Fruit fly (Drosophila melanogaster): ENCODE data around the gene CG14137.

Gene CG14137

DNA sequence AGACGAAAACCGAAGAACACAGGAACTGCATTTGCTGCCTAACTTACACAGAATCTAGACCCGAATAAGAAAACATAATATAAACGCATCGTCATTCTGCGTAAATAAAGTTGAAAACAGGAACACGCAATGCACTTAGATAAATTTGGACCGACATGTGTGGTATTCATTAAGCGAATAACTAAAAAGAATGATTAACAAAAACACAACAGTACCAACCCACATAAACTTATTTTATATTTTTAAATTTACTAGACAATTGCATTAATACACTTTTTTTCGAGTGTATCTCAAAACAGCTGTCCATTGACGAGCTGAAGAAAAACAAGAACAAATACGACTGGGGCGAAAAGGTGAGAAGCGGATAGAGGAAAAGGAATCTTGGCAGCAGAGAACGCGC lies 45.5 kb downstream of the CG14137 start (continued):
- TF ChIP-seq CG9876 (GFP tag; optimal IDR thresholded peaks at IDR 0.05) (no peak), CG12659 (GFP tag; optimal IDR thresholded peaks at IDR 0.05) (peak; percentile 72), Rfx (GFP tag; IDR thresholded peaks at IDR 0.05) (peak; percentile 43; the same call in 1 of the 2 replicates), pfk (GFP tag; optimal IDR thresholded peaks at IDR 0.05) (no peak), CG11398 (GFP tag; optimal IDR thresholded peaks at IDR 0.05) (peak; percentile 45), prd (optimal IDR thresholded peaks at IDR 0.05) (no peak), prd (GFP tag; IDR thresholded peaks at IDR 0.05) (peak; percentile 92), CG8944 (GFP tag; optimal IDR thresholded peaks at IDR 0.05) (peak; percentile 75), rib (GFP tag; IDR thresholded peaks at IDR 0.05) (no peak), nom (GFP tag; optimal IDR thresholded peaks at IDR 0.05) (peak; percentile 26), dan (GFP tag; IDR thresholded peaks at IDR 0.05) (no peak; the same call in 1 of the 2 replicates), CG2202 (tag; optimal IDR thresholded peaks at IDR 0.05) (peak; percentile 93), sim (GFP tag; IDR thresholded peaks at IDR 0.05) (peak; percentile 91), CG3726 (GFP tag; IDR thresholded peaks at IDR 0.05) (0 out of 3 replicates have a peak, but pooled peaks have one; percentile 49), gt (GFP tag; IDR thresholded peaks at IDR 0.05) (no peak), CG7786 (GFP tag; optimal IDR thresholded peaks at IDR 0.05) (peak; percentile 52), CG12155 (GFP tag; optimal IDR thresholded peaks at IDR 0.05) (peak; percentile 75), CG10321 (GFP tag; IDR thresholded peaks at IDR 0.05) (0 out of 2 replicates have a peak, but pooled peaks have one; percentile 17), Dip3 (GFP tag; optimal IDR thresholded peaks at IDR 0.05) (no peak), CG18262 (tag; optimal IDR thresholded peaks at IDR 0.05) (peak; percentile 96), CG16863 (GFP tag; optimal IDR thresholded peaks at IDR 0.05) (peak; percentile 60), odd (GFP tag; optimal IDR thresholded peaks at IDR 0.05) (peak; percentile 65), Asciz (GFP tag; optimal IDR thresholded peaks at IDR 0.05) (peak; percentile 86), slbo (GFP tag; IDR thresholded peaks at IDR 0.05) (peak; percentile 66), CG30020 (tag; optimal IDR thresholded peaks at IDR 0.05) (peak; percentile 70), pb (GFP tag; optimal IDR thresholded peaks at IDR 0.05) (no peak), NK7.1 (GFP tag; optimal IDR thresholded peaks at IDR 0.05) (no peak), pita (GFP tag; optimal IDR thresholded peaks at IDR 0.05) (no peak), CG14441 (GFP tag; IDR thresholded peaks at IDR 0.05) (peak; percentile 68), grau (tag; optimal IDR thresholded peaks at IDR 0.05) (peak; percentile 82), ftz-f1 (GFP tag; optimal IDR thresholded peaks at IDR 0.05) (no peak), Mrtf (GFP tag; IDR thresholded peaks at IDR 0.05) (peak; percentile 61; the same call in 2 of the 3 replicates), B-H2 (GFP tag; optimal IDR thresholded peaks at IDR 0.05) (no peak), CG10979 (tag; optimal IDR thresholded peaks at IDR 0.05) (peak; percentile 96), CG9932 (GFP tag; IDR thresholded peaks at IDR 0.05) (peak; percentile 20; the same call in 1 of the 2 replicates), fru (optimal IDR thresholded peaks at IDR 0.05) (no peak), CG8359 (GFP tag; optimal IDR thresholded peaks at IDR 0.05; ENCODE audit: borderline replicate concordance) (peak; percentile 78), cwo (GFP tag; optimal IDR thresholded peaks at IDR 0.05) (peak; percentile 1), kni (GFP tag; optimal IDR thresholded peaks at IDR 0.05) (peak; percentile 77), CHES-1-like (GFP tag; optimal IDR thresholded peaks at IDR 0.05) (peak; percentile 59), ssp (GFP tag; IDR thresholded peaks at IDR 0.05) (peak; percentile 62), ase (GFP tag; IDR thresholded peaks at IDR 0.05) (peak; percentile 68; the same call in 1 of the 3 replicates), hth (optimal IDR thresholded peaks at IDR 0.05) (no peak), HmgD (GFP tag; optimal IDR thresholded peaks at IDR 0.05) (no peak), CG12744 (GFP tag; optimal IDR thresholded peaks at IDR 0.05) (peak; percentile 55), br (optimal IDR thresholded peaks at IDR 0.05) (no peak), CG1832 (GFP tag; optimal IDR thresholded peaks at IDR 0.05) (no peak), tna (GFP tag; IDR thresholded peaks at IDR 0.05; ENCODE audit: partially characterized antibody) (no peak), sd (tag; optimal IDR thresholded peaks at IDR 0.05) (no peak), Side (GFP tag; optimal IDR thresholded peaks at IDR 0.05) (peak; percentile 76), Xrp1 (GFP tag; IDR thresholded peaks at IDR 0.05) (peak; percentile 97), luna (GFP tag; optimal IDR thresholded peaks at IDR 0.05) (no peak), CG2678 (tag; optimal IDR thresholded peaks at IDR 0.05) (peak; percentile 82)

Data from whole organism, embryonic.